Fruit fly (Drosophila melanogaster): ENCODE results near the gene CG9356.
A peak's percentile ranks its signal among the peaks of the same experiment; 100 is the strongest.

CG9356 gene

DNA sequence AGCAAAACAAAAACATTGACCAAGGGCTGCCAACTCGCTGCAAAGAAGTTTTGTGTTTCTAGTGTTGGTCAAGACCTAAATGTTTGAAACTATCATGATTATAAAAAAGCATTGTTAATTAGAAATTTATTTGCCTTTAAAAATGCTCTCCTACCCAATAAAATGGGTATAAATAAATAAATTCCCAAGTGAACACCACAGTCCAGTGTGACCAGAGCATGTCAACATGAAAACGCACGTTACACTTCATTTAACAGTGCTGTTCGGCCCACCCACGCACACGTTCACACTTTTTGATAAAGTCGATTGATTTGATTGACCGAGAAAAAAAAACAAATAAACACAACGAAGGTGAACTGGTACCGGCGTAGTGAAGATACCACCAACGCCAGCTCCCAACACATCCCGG, at the start of gene CG9356, which contains the start of the genes BBIP1 and CG8135:
CG9356 (minus strand) TSS at position 166 of the 409 bp plus-strand sequence.
BBIP1 (plus strand) TSS at position 282 of the 409 bp plus-strand sequence.
CG8135 (plus strand) TSS at position 282 of the 409 bp plus-strand sequence.
- TF ChIP-seq CG4282 (GFP tag; optimal IDR thresholded peaks at IDR 0.05) (peak; percentile 79), gce (GFP tag; IDR thresholded peaks at IDR 0.05) (no peak), ken (GFP tag; IDR thresholded peaks at IDR 0.05) (peak; percentile 66), btn (GFP tag; optimal IDR thresholded peaks at IDR 0.05) (peak; percentile 63), wdn (GFP tag; IDR thresholded peaks at IDR 0.05) (no peak), danr (GFP tag; IDR thresholded peaks at IDR 0.05) (no peak), Nf-YC (tag; optimal IDR thresholded peaks at IDR 0.05) (no peak), CG4328 (GFP tag; optimal IDR thresholded peaks at IDR 0.05) (peak; percentile 0), CG16863 (GFP tag; optimal IDR thresholded peaks at IDR 0.05) (peak; percentile 76), Dll (GFP tag; IDR thresholded peaks at IDR 0.05; ENCODE audit: partially characterized antibody) (peak; percentile 63; the same call in 3 of the 4 replicates), Hsf (GFP tag; optimal IDR thresholded peaks at IDR 0.05) (peak; percentile 88), CG7839 (tag; optimal IDR thresholded peaks at IDR 0.05) (no peak), CG11456 (GFP tag; IDR thresholded peaks at IDR 0.05) (peak; percentile 75), gcm (GFP tag; optimal IDR thresholded peaks at IDR 0.05) (no peak), CG2202 (tag; optimal IDR thresholded peaks at IDR 0.05) (peak; percentile 41), Taf1 (GFP tag; IDR thresholded peaks at IDR 0.05) (no peak), CG15479 (GFP tag; optimal IDR thresholded peaks at IDR 0.05) (no peak), dimm (GFP tag; IDR thresholded peaks at IDR 0.05) (no peak), CG6854 (GFP tag; optimal IDR thresholded peaks at IDR 0.05) (peak; percentile 22), ro (GFP tag; IDR thresholded peaks at IDR 0.05) (no peak), CG16815 (GFP tag; optimal IDR thresholded peaks at IDR 0.05) (peak; percentile 21), Hmx (GFP tag; optimal IDR thresholded peaks at IDR 0.05) (no peak), sens (GFP tag) (peak; percentile 98), Bgb (GFP tag; IDR thresholded peaks at IDR 0.05; ENCODE audit: partially characterized antibody) (no peak), CG4730 (GFP tag; IDR thresholded peaks at IDR 0.05) (0 out of 2 replicates have a peak, but pooled peaks have one; percentile 36), CG11723 (GFP tag; optimal IDR thresholded peaks at IDR 0.05) (no peak), sna (GFP tag; IDR thresholded peaks at IDR 0.05; ENCODE audit: partially characterized antibody) (no peak), HLH3B (GFP tag; IDR thresholded peaks at IDR 0.05) (peak; percentile 59; the same call in 1 of the 2 replicates), insv (GFP tag; optimal IDR thresholded peaks at IDR 0.05) (peak in 1 of 2 experiments; percentile 34), CG10654 (GFP tag; optimal IDR thresholded peaks at IDR 0.05) (peak; percentile 78), CG17359 (tag; optimal IDR thresholded peaks at IDR 0.05) (peak; percentile 79), slbo (GFP tag; IDR thresholded peaks at IDR 0.05) (peak; percentile 72), kni (GFP tag; optimal IDR thresholded peaks at IDR 0.05) (peak; percentile 82), sr (GFP tag; IDR thresholded peaks at IDR 0.05) (peak; percentile 58; the same call in 1 of the 3 replicates), gsb (GFP tag; IDR thresholded peaks at IDR 0.05) (no peak; the same call in 1 of the 2 replicates), cg (GFP tag; optimal IDR thresholded peaks at IDR 0.05) (peak; percentile 25), maf-S (GFP tag; optimal IDR thresholded peaks at IDR 0.05) (peak; percentile 77), run (tag; optimal IDR thresholded peaks at IDR 0.05) (no peak), CG2875 (GFP tag; optimal IDR thresholded peaks at IDR 0.05) (peak; percentile 32), pho (GFP tag; optimal IDR thresholded peaks at IDR 0.05) (peak; percentile 78), az2 (GFP tag; optimal IDR thresholded peaks at IDR 0.05) (peak; percentile 77), HmgD (GFP tag; optimal IDR thresholded peaks at IDR 0.05) (peak; percentile 71), sim (GFP tag; IDR thresholded peaks at IDR 0.05) (no peak), ERR (GFP tag; optimal IDR thresholded peaks at IDR 0.05) (peak; percentile 82), D (optimal IDR thresholded peaks at IDR 0.05) (no peak), D (GFP tag; optimal IDR thresholded peaks at IDR 0.05) (peak; percentile 19), Max (GFP tag; optimal IDR thresholded peaks at IDR 0.05) (peak; percentile 70), Atf-2 (GFP tag; optimal IDR thresholded peaks at IDR 0.05) (peak; percentile 57), CG32767 (GFP tag; IDR thresholded peaks at IDR 0.05) (no peak), tio (GFP tag; optimal IDR thresholded peaks at IDR 0.05) (no peak), Scr (GFP tag; IDR thresholded peaks at IDR 0.05; ENCODE audit: partially characterized antibody) (peak; percentile 50)

Data from whole organism, embryonic.